Worm (Caenorhabditis elegans) whole organism, early embryonic: ENCODE data around the gene nhr-182.

ENCODE experiments used
- B0310.2 ChIP-seq: sonication (generic microtip); optimal IDR thresholded peaks from 2 replicates; lab custom pipeline; 2016; ENCODE audit warnings: mild to moderate bottlenecking, missing genetic modification characterization, missing compliant biosample characterization
- F13C5.2 ChIP-seq: sonication (generic microtip); optimal IDR thresholded peaks from 2 replicates; lab custom pipeline; 2017; ENCODE audit warnings: mild to moderate bottlenecking, missing genetic modification characterization, inconsistent platforms, missing compliant biosample characterization
- aly-1 ChIP-seq: sonication (generic microtip); optimal IDR thresholded peaks from 2 replicates; lab custom pipeline; 2016; ENCODE audit warnings: missing genetic modification characterization, missing compliant biosample characterization
- ama-1 ChIP-seq: fragments of 150-350 bp; optimal IDR thresholded peaks from 2 replicates; lab custom pipeline; 2014
- ceh-13 ChIP-seq: fragments of 200-800 bp; sonication (Bioruptor generic); optimal IDR thresholded peaks from 2 replicates; lab custom pipeline; 2018; ENCODE audit warnings: mild to moderate bottlenecking, missing genetic modification characterization, missing compliant biosample characterization
- ceh-36 ChIP-seq: sonication (generic microtip); optimal IDR thresholded peaks from 2 replicates; lab custom pipeline; 2016; ENCODE audit warnings: missing genetic modification characterization, inconsistent platforms, missing compliant biosample characterization
- ets-7 ChIP-seq: sonication (generic microtip); optimal IDR thresholded peaks from 2 replicates; lab custom pipeline; 2016; ENCODE audit warnings: missing genotype, missing genetic modification characterization, missing compliant biosample characterization
- flt-1 ChIP-seq: fragments of 200-800 bp; sonication (Bioruptor generic); IDR thresholded peaks from 2 replicates; pipeline ENCODE4 v1.3.6; 2022; ENCODE audit warnings: missing genetic modification characterization, missing compliant biosample characterization
- hmbx-1 ChIP-seq: sonication (generic microtip); optimal IDR thresholded peaks from 2 replicates; lab custom pipeline; 2016; ENCODE audit warnings: mild to moderate bottlenecking, missing genetic modification characterization, missing compliant biosample characterization
- hmg-4 ChIP-seq: fragments of 200-800 bp; sonication (Bioruptor generic); optimal IDR thresholded peaks from 2 replicates; lab custom pipeline; 2018; ENCODE audit warnings: mild to moderate bottlenecking, missing genetic modification characterization, missing compliant biosample characterization
- hnd-1 ChIP-seq: sonication (generic microtip); optimal IDR thresholded peaks from 2 replicates; lab custom pipeline; 2016; ENCODE audit warnings: missing genetic modification characterization, missing compliant biosample characterization
- pes-1 ChIP-seq: fragments of 200-800 bp; sonication (Bioruptor generic); IDR thresholded peaks from 2 replicates; pipeline ENCODE4 v1.3.6; 2022; ENCODE audit warnings: missing genetic modification reagents, missing genetic modification characterization, missing compliant biosample characterization
- scrt-1 ChIP-seq: fragments of 200-800 bp; sonication (Bioruptor generic); IDR thresholded peaks from 2 replicates; pipeline ENCODE4 v1.3.6; 2022; ENCODE audit warnings: missing genetic modification characterization, missing compliant biosample characterization
- sea-1 ChIP-seq: fragments of 200-800 bp; sonication (Bioruptor generic); conservative IDR thresholded peaks from 2 replicates; pipeline ENCODE4 v1.3.6; 2022; ENCODE audit warnings: missing genetic modification characterization, missing compliant biosample characterization
- tbx-11 ChIP-seq: fragments of 200-800 bp; sonication (Bioruptor generic); IDR thresholded peaks from 2 replicates; pipeline ENCODE4 v1.3.6; 2022; ENCODE audit warnings: missing genetic modification characterization, missing compliant biosample characterization
- tbx-37 ChIP-seq: fragments of 200-800 bp; sonication (Bioruptor generic); conservative IDR thresholded peaks from 2 replicates; pipeline ENCODE4 v1.3.6; 2022; ENCODE audit warnings: missing genetic modification reagents, missing genetic modification characterization, missing compliant biosample characterization
- tra-4 ChIP-seq: sonication (generic microtip); optimal IDR thresholded peaks from 2 replicates; lab custom pipeline; 2017; ENCODE audit warnings: missing genetic modification characterization, missing compliant biosample characterization

The nhr-182 gene

DNA sequence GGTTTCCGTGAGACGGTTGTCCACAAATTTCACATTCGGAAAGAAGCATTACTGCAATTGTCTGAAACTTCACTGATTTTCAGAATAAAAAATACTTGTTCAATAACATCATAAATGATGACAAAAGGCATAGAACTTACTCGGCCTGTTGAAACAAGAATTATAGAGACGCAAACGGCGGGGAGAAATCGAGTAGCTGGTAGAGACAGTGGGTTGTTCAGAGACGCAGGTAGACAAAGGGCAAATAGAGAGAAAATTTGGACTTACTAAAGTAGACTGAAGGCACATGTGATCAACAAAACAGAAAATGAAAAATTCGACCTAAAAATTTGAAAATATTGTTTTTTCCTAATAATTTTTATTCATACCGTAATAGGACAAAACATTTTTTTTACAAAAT lies at the start of gene nhr-182:
Gene nhr-182, minus strand, starts transcription at position 178 of the 400 bp plus-strand sequence.
- TF ChIP-seq B0310.2 = no peak
- no peak for TF ChIP-seq flt-1 (GFP tag; lab: Robert Waterston, UW)
- TF ChIP-seq hmbx-1 (tag; lab: Kevin White, UChicago) = no peak
- no peak for TF ChIP-seq tra-4 (tag; lab: Kevin White, UChicago)
- TF ChIP-seq ceh-13 (GFP tag; lab: Kevin White, UChicago) = no peak
- no peak for TF ChIP-seq tbx-37 (GFP tag; lab: Robert Waterston, UW)
- no peak for TF ChIP-seq sea-1 (GFP tag; lab: Robert Waterston, UW)
- TF ChIP-seq pes-1 (GFP tag; lab: Robert Waterston, UW) = no peak
- TF ChIP-seq tbx-11 (GFP tag; lab: Robert Waterston, UW) = no peak
- no peak for TF ChIP-seq aly-1 (tag; lab: Kevin White, UChicago)
- TF ChIP-seq hnd-1 (tag; lab: Kevin White, UChicago) = no peak
- no peak for TF ChIP-seq ceh-36 (tag; lab: Kevin White, UChicago)
- no peak for TF ChIP-seq ets-7 (tag; lab: Kevin White, UChicago)
- TF ChIP-seq ama-1 (lab: Kevin White, UChicago) = no peak
- TF ChIP-seq scrt-1 (GFP tag; lab: Robert Waterston, UW) = no peak
- no peak for TF ChIP-seq F13C5.2
- TF ChIP-seq hmg-4 = no peak

- TF ChIP-seq hmbx-1 (tag; lab: Kevin White, UChicago) (no peak), ceh-13 (GFP tag; lab: Kevin White, UChicago) (no peak), hmg-4 (no peak), ets-7 (tag; lab: Kevin White, UChicago) (no peak), tra-4 (tag; lab: Kevin White, UChicago) (no peak), ceh-36 (tag; lab: Kevin White, UChicago) (no peak), pes-1 (GFP tag; lab: Robert Waterston, UW) (no peak), B0310.2 (no peak)
These were observed 48.5 kb upstream of the nhr-182 start for ce11 chrV:2308246-2308645.

ce11 chrV:2306383-2306782 lies 46.7 kb upstream of the nhr-182 start:
- no peak for TF ChIP-seq hmg-4
- no peak for TF ChIP-seq tbx-37 (GFP tag; lab: Robert Waterston, UW)
- TF ChIP-seq F13C5.2 = no peak
- no peak for TF ChIP-seq B0310.2
- no peak for TF ChIP-seq hmbx-1 (tag; lab: Kevin White, UChicago)

DNA sequence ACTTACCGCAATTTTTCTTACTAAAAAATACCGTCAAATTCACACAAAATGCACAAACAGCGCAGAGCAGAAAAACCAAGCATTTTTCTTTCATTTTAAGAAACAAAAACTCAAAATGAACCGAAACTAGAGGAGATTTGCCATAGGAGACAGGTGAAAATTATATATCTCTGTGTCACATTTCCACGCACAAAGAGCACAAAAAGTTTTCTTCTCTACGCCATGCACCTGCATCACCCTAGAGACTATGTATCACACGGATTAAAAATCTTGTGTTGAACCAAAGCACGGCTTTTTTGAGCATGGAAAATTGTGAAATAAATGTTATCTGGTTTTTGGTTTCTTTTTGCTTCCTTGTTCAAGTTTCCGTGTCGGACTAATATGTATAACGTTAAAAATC lies 44.0 kb upstream of the nhr-182 start, which contains the start of gene irld-15:
Gene irld-15, minus strand, starts transcription at position 101 of the 400 bp plus-strand sequence.
- TF ChIP-seq sea-1 (GFP tag; lab: Robert Waterston, UW) (no peak), tra-4 (tag; lab: Kevin White, UChicago) (no peak), F13C5.2 (no peak), B0310.2 (no peak), ets-7 (tag; lab: Kevin White, UChicago) (no peak), ceh-13 (GFP tag; lab: Kevin White, UChicago) (no peak), flt-1 (GFP tag; lab: Robert Waterston, UW) (no peak), ama-1 (lab: Kevin White, UChicago) (no peak), aly-1 (tag; lab: Kevin White, UChicago) (no peak), tbx-37 (GFP tag; lab: Robert Waterston, UW) (no peak), ceh-36 (tag; lab: Kevin White, UChicago) (no peak), scrt-1 (GFP tag; lab: Robert Waterston, UW) (no peak), pes-1 (GFP tag; lab: Robert Waterston, UW) (no peak), hmg-4 (no peak), tbx-11 (GFP tag; lab: Robert Waterston, UW) (no peak), hnd-1 (tag; lab: Kevin White, UChicago) (no peak)

ce11 chrV:2300905-2301304 lies 41.2 kb upstream of the nhr-182 start, which contains the start of gene Y19D10B.8:
TSS of gene Y19D10B.8 (minus strand) at chrV:2301005.
- TF ChIP-seq F13C5.2 (no peak), flt-1 (GFP tag; lab: Robert Waterston, UW) (no peak), hmg-4 (no peak), hnd-1 (tag; lab: Kevin White, UChicago) (no peak), scrt-1 (GFP tag; lab: Robert Waterston, UW) (no peak), pes-1 (GFP tag; lab: Robert Waterston, UW) (no peak), ama-1 (lab: Kevin White, UChicago) (no peak), ceh-13 (GFP tag; lab: Kevin White, UChicago) (no peak), ets-7 (tag; lab: Kevin White, UChicago) (no peak), B0310.2 (no peak)

DNA sequence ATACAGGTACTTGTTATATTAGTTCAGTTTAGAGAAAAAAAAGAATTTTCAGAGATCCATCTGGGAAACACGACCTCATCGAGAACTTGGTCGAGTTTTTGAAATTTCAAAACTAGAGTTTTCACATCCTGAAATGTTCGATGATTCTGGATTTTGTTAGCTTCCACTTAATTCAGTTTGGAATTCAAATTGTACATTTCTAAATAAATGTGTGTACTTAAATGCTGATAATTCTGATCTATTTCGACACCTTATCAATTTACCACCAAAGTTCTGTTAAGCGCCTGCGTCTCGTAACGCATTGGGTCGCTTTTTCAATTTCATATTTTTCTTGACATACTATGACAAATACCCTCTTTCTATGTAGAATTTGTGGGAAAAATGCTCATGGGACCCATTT lies 34.9 kb upstream of the nhr-182 start, which contains the start of gene nhr-226:
Gene nhr-226, plus strand, starts transcription at position 301 of the 400 bp plus-strand sequence.
- TF ChIP-seq aly-1 (tag; lab: Kevin White, UChicago) (no peak), hmg-4 (no peak), B0310.2 (no peak), pes-1 (GFP tag; lab: Robert Waterston, UW) (no peak), tbx-37 (GFP tag; lab: Robert Waterston, UW) (no peak), tra-4 (tag; lab: Kevin White, UChicago) (no peak), sea-1 (GFP tag; lab: Robert Waterston, UW) (no peak), flt-1 (GFP tag; lab: Robert Waterston, UW) (no peak), scrt-1 (GFP tag; lab: Robert Waterston, UW) (no peak), tbx-11 (GFP tag; lab: Robert Waterston, UW) (no peak), F13C5.2 (no peak), ceh-13 (GFP tag; lab: Kevin White, UChicago) (no peak), hnd-1 (tag; lab: Kevin White, UChicago) (no peak), hmbx-1 (tag; lab: Kevin White, UChicago) (no peak), ets-7 (tag; lab: Kevin White, UChicago) (no peak), ama-1 (lab: Kevin White, UChicago) (no peak)

ce11 chrV:2292240-2292639 lies 32.5 kb upstream of the nhr-182 start, which contains the start of gene nhr-115:
TSS of gene nhr-115 (plus strand) at chrV:2292540.
- no peak for TF ChIP-seq ets-7 (tag; lab: Kevin White, UChicago)
- no peak for TF ChIP-seq pes-1 (GFP tag; lab: Robert Waterston, UW)
- TF ChIP-seq ceh-13 (GFP tag; lab: Kevin White, UChicago) = no peak
- TF ChIP-seq B0310.2 = no peak
- no peak for TF ChIP-seq hmg-4
- no peak for TF ChIP-seq F13C5.2
- TF ChIP-seq scrt-1 (GFP tag; lab: Robert Waterston, UW) = no peak
- TF ChIP-seq tbx-11 (GFP tag; lab: Robert Waterston, UW) = no peak
- no peak for TF ChIP-seq ceh-36 (tag; lab: Kevin White, UChicago)
- no peak for TF ChIP-seq hnd-1 (tag; lab: Kevin White, UChicago)
- TF ChIP-seq hmbx-1 (tag; lab: Kevin White, UChicago) = no peak
- no peak for TF ChIP-seq flt-1 (GFP tag; lab: Robert Waterston, UW)
- no peak for TF ChIP-seq ama-1 (lab: Kevin White, UChicago)
